Worm (Caenorhabditis elegans) whole organism, young adult: ENCODE results near the gene sra-30.

Source experiments
- gei-17 ChIP-seq: fragments of 200-800 bp; sonication (Bioruptor generic); optimal IDR thresholded peaks from 2 replicates; lab custom pipeline; 2018; ENCODE audit warnings: mild to moderate bottlenecking, missing genetic modification characterization, missing compliant biosample characterization
- mes-4 ChIP-seq: sonication (generic microtip); optimal IDR thresholded peaks from 2 replicates; lab custom pipeline; 2016; ENCODE audit warnings: missing genotype, missing genetic modification characterization, missing compliant biosample characterization
- snpc-3.4 ChIP-seq: sonication (generic microtip); optimal IDR thresholded peaks from 2 replicates; lab custom pipeline; 2017; ENCODE audit warnings: missing genetic modification characterization, mild to moderate bottlenecking, missing compliant biosample characterization, antibody characterized with exemption, moderate library complexity, missing genotype, missing genetic modification reagents

- TF ChIP-seq mes-4 (tag; lab: Kevin White, UChicago) (no peak), snpc-3.4 (tag; lab: Kevin White, UChicago) (no peak), gei-17 (GFP tag; lab: Kevin White, UChicago) (no peak)
Measured at ce11 chrIV:15210482-15210881, 7.7 kb upstream of the sra-30 start.
